Fruit fly (Drosophila melanogaster) whole organism: Measurements from ENCODE around the gene srp.

Experiments
- CG8478 ChIP-seq: fragments of >200 bp; optimal IDR thresholded peaks from 2 replicates; lab custom pipeline; 2018; ENCODE audit warnings: inconsistent platforms
- Dll ChIP-seq: fragments of >200 bp; optimal IDR thresholded peaks from 2 replicates; lab custom pipeline; 2017
- psq ChIP-seq: fragments of >200 bp; optimal IDR thresholded peaks from 2 replicates; lab custom pipeline; 2017
- usp ChIP-seq: fragments of >200 bp; optimal IDR thresholded peaks from 2 replicates; lab custom pipeline; 2017; ENCODE audit warnings: missing biosample characterization, missing genetic modification characterization, mixed read lengths

- no peak for TF ChIP-seq CG8478 (lab: Kevin White, UChicago)
- no peak for TF ChIP-seq psq (lab: Kevin White, UChicago)
- TF ChIP-seq Dll (lab: Kevin White, UChicago): no peak
- no peak for TF ChIP-seq usp (GFP tag; lab: Kevin White, UChicago)
Measured at dm6 chr3R:15985762-15986214, at the start of gene srp.
